Fruit fly (Drosophila melanogaster): Measurements from ENCODE around the gene CG11373.
A peak's percentile ranks its signal among the peaks of the same experiment; 100 is the strongest.

CG11373 gene

dm6 chr3R:6008202-6009062, 47.6 kb upstream of the CG11373 start, which contains the start of gene Rm62 (continued):
- TF ChIP-seq HLHmδ (GFP tag; optimal IDR thresholded peaks at IDR 0.05) (peak; percentile 68), CTCF (GFP tag; optimal IDR thresholded peaks at IDR 0.05) (peak; percentile 22), CG1602 (GFP tag; optimal IDR thresholded peaks at IDR 0.05) (no peak), CG3847 (GFP tag; IDR thresholded peaks at IDR 0.05) (0 out of 2 replicates have a peak, but pooled peaks have one; percentile 43), unpg (GFP tag; optimal IDR thresholded peaks at IDR 0.05) (peak; percentile 28), Sry-β (GFP tag; optimal IDR thresholded peaks at IDR 0.05) (no peak), Med (GFP tag) (peak; percentile 90), CG1024 (GFP tag; IDR thresholded peaks at IDR 0.05) (no peak), CG2678 (tag; optimal IDR thresholded peaks at IDR 0.05) (peak; percentile 31), bigmax (GFP tag; optimal IDR thresholded peaks at IDR 0.05) (peak; percentile 94), CG14710 (tag; optimal IDR thresholded peaks at IDR 0.05) (peak; percentile 1), onecut (GFP tag; IDR thresholded peaks at IDR 0.05) (peak; percentile 75), ewg (GFP tag; optimal IDR thresholded peaks at IDR 0.05) (peak; percentile 2), bbx (GFP tag; IDR thresholded peaks at IDR 0.05; ENCODE audit: partially characterized antibody) (peak; percentile 66; the same call in 1 of the 2 replicates), sens (GFP tag) (peak; percentile 46), row (GFP tag; IDR thresholded peaks at IDR 0.05) (peak; percentile 52; the same call in 2 of the 3 replicates), Adf1 (GFP tag; IDR thresholded peaks at IDR 0.05) (peak; percentile 62), HLH4C (GFP tag; IDR thresholded peaks at IDR 0.05; ENCODE audit: partially characterized antibody) (peak; percentile 61; the same call in 2 of the 3 replicates), Oaz (GFP tag; IDR thresholded peaks at IDR 0.05) (0 out of 2 replicates have a peak, but pooled peaks have one; percentile 10), Spps (tag; optimal IDR thresholded peaks at IDR 0.05) (no peak), hkb (optimal IDR thresholded peaks at IDR 0.05) (no peak), hkb (GFP tag; IDR thresholded peaks at IDR 0.05) (peak; percentile 56; the same call in 1 of the 2 replicates), Pdp1 (GFP tag; optimal IDR thresholded peaks at IDR 0.05) (peak in 1 of 2 experiments; percentile 91), Nf-YB (GFP tag; optimal IDR thresholded peaks at IDR 0.05) (no peak), Chrac-16 (GFP tag; optimal IDR thresholded peaks at IDR 0.05) (no peak), ftz-f1 (GFP tag; optimal IDR thresholded peaks at IDR 0.05) (peak; percentile 36), Bgb (GFP tag; IDR thresholded peaks at IDR 0.05; ENCODE audit: partially characterized antibody) (peak; percentile 62), CG11093 (GFP tag; IDR thresholded peaks at IDR 0.05) (no peak), CG8924 (tag; optimal IDR thresholded peaks at IDR 0.05) (no peak), kah (GFP tag; optimal IDR thresholded peaks at IDR 0.05) (peak; percentile 18), Hand (GFP tag; optimal IDR thresholded peaks at IDR 0.05) (peak; percentile 11), CG10979 (tag; optimal IDR thresholded peaks at IDR 0.05) (peak; percentile 6), CG9932 (GFP tag; IDR thresholded peaks at IDR 0.05) (peak; percentile 21; the same call in 1 of the 2 replicates), Drgx (GFP tag; IDR thresholded peaks at IDR 0.05) (peak; percentile 26; the same call in 1 of the 2 replicates), Bdp1 (GFP tag; optimal IDR thresholded peaks at IDR 0.05) (no peak), CG4404 (GFP tag; IDR thresholded peaks at IDR 0.05) (no peak), nerfin-1 (tag; optimal IDR thresholded peaks at IDR 0.05) (peak; percentile 3), Scr (GFP tag; IDR thresholded peaks at IDR 0.05; ENCODE audit: partially characterized antibody) (peak; percentile 52), NFAT (GFP tag; IDR thresholded peaks at IDR 0.05) (peak; percentile 62; the same call in 1 of the 2 replicates), ac (GFP tag; optimal IDR thresholded peaks at IDR 0.05) (peak; percentile 41), phol (tag; optimal IDR thresholded peaks at IDR 0.05) (peak; percentile 92), scrt (GFP tag; optimal IDR thresholded peaks at IDR 0.05) (peak; percentile 52), CG10209 (GFP tag; optimal IDR thresholded peaks at IDR 0.05) (no peak), CG4360 (GFP tag; IDR thresholded peaks at IDR 0.05) (peak; percentile 43; the same call in 1 of the 2 replicates), CG10431 (GFP tag; optimal IDR thresholded peaks at IDR 0.05) (peak; percentile 40), lilli (GFP tag; optimal IDR thresholded peaks at IDR 0.05) (peak; percentile 25), CG13296 (GFP tag; optimal IDR thresholded peaks at IDR 0.05) (peak; percentile 4), Dll (GFP tag; IDR thresholded peaks at IDR 0.05; ENCODE audit: partially characterized antibody) (0 out of 4 replicates have a peak, but pooled peaks have one; percentile 12)

All from whole organism, embryonic.